Worm (Caenorhabditis elegans): ENCODE data around the gene H32C10.1.

The H32C10.1 gene

DNA sequence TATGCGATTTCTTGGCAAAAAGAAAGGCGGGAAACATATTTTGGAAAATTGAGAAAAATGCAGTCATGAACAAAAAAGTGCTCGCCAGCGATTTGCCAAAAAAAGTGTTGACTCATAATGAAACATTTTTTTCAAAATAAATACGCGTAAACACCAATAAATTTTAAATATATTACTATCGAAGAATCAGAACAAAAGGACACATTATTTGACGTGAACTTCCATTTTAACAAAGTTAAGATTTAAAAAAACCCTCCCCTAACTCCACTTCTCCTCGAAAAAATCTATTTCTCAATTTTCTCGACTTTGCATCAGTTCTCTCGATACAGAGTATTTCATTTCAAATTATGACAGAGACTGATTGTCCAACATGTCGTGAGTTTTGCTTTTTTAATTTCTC is 37.8 kb upstream of the H32C10.1 start, which contains the start of gene pck-3:
Gene pck-3, plus strand, starts transcription at position 301 of the 400 bp plus-strand sequence.
- TF ChIP-seq ham-2 (GFP tag; optimal IDR thresholded peaks at IDR 0.05) (no peak), elt-3 (tag; optimal IDR thresholded peaks at IDR 0.05) (no peak), unc-39 (tag; optimal IDR thresholded peaks at IDR 0.05) (no peak), elt-1 (tag; optimal IDR thresholded peaks at IDR 0.05; ENCODE audit: borderline replicate concordance, insufficient read depth) (no peak), ceh-83 (GFP tag; optimal IDR thresholded peaks at IDR 0.05) (no peak), sem-2 (GFP tag; optimal IDR thresholded peaks at IDR 0.05) (no peak), nhr-237 (tag; optimal IDR thresholded peaks at IDR 0.05) (no peak), bed-3 (GFP tag; optimal IDR thresholded peaks at IDR 0.05) (no peak), tbx-8 (GFP tag; optimal IDR thresholded peaks at IDR 0.05) (no peak), blmp-1 (tag; optimal IDR thresholded peaks at IDR 0.05) (no peak), mls-2 (tag; optimal IDR thresholded peaks at IDR 0.05) (no peak), ztf-11 (tag; optimal IDR thresholded peaks at IDR 0.05) (no peak), mep-1 (tag; optimal IDR thresholded peaks at IDR 0.05) (no peak), M03D4.4 (tag; optimal IDR thresholded peaks at IDR 0.05) (no peak)

ce11 chrIV:5902730-5903129 is 31.4 kb upstream of the H32C10.1 start:
- TF ChIP-seq ztf-11 (tag; optimal IDR thresholded peaks at IDR 0.05) (no peak), ces-1 (GFP tag; optimal IDR thresholded peaks at IDR 0.05) (peak; percentile 66)

- no peak for TF ChIP-seq lin-32 (GFP tag; optimal IDR thresholded peaks at IDR 0.05)
- no peak for TF ChIP-seq sptf-1 (tag; optimal IDR thresholded peaks at IDR 0.05)
- no peak for TF ChIP-seq mep-1 (tag; optimal IDR thresholded peaks at IDR 0.05)
- no peak for TF ChIP-seq nhr-76 (tag; optimal IDR thresholded peaks at IDR 0.05)
- no peak for TF ChIP-seq ceh-43 (GFP tag; optimal IDR thresholded peaks at IDR 0.05)
- no peak for TF ChIP-seq hlh-1 (tag; optimal IDR thresholded peaks at IDR 0.05)
- TF ChIP-seq ham-2 (GFP tag; optimal IDR thresholded peaks at IDR 0.05), result no peak
- TF ChIP-seq cnd-1 (tag; optimal IDR thresholded peaks at IDR 0.05), result no peak
- TF ChIP-seq nhr-2 (tag; optimal IDR thresholded peaks at IDR 0.05), result no peak
- TF ChIP-seq ceh-39 (tag; optimal IDR thresholded peaks at IDR 0.05), result no peak
- TF ChIP-seq M03D4.4 (tag; optimal IDR thresholded peaks at IDR 0.05), result no peak
- TF ChIP-seq unc-120 (tag; optimal IDR thresholded peaks at IDR 0.05; ENCODE audit: poor library complexity, severe bottlenecking), result no peak
- no peak for TF ChIP-seq zip-8 (tag; optimal IDR thresholded peaks at IDR 0.05)
- no peak for TF ChIP-seq lsy-2 (tag; optimal IDR thresholded peaks at IDR 0.05)
Observed at ce11 chrIV:5903305-5903778, 30.8 kb upstream of the H32C10.1 start, which contains the start of gene H04M03.12. Gene H04M03.12 (minus strand): TSS chrIV:5903355.

- TF ChIP-seq ces-1 (GFP tag; optimal IDR thresholded peaks at IDR 0.05) (peak; percentile 76), sem-2 (GFP tag; optimal IDR thresholded peaks at IDR 0.05) (no peak)
Observed at ce11 chrIV:5915152-5915551, 19.0 kb upstream of the H32C10.1 start.

DNA sequence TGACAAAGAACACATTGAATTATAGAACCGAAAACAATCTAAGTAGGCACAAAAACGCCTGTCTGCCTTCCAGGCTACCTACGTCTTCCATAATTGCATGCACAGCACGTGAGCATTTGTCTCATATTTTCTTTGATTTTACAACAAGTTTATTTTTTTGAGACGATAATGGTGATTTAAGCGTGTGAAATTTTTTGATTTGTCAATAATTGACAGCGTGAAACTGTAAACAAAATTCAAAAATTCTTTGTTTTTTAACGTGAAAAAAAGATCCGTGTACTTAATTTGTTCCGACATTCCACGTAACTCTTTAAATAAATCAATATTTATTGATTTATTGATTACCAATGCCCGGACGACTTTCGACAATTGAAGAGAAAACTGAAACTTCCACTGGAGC is 17.1 kb upstream of the H32C10.1 start, which contains the start of gene dhhc-13:
Gene dhhc-13, plus strand, starts transcription at position 301 of the 400 bp plus-strand sequence.
- TF ChIP-seq snpc-4 (tag; optimal IDR thresholded peaks at IDR 0.05), result no peak
- TF ChIP-seq nhr-2 (tag; optimal IDR thresholded peaks at IDR 0.05), result no peak
- TF ChIP-seq unc-39 (tag; optimal IDR thresholded peaks at IDR 0.05), result no peak
- no peak for TF ChIP-seq ceh-39 (tag; optimal IDR thresholded peaks at IDR 0.05)
- no peak for TF ChIP-seq lin-13 (tag; optimal IDR thresholded peaks at IDR 0.05)
- no peak for TF ChIP-seq hlh-1 (tag; optimal IDR thresholded peaks at IDR 0.05)
- no peak for TF ChIP-seq elt-1 (tag; optimal IDR thresholded peaks at IDR 0.05; ENCODE audit: borderline replicate concordance, insufficient read depth)
- TF ChIP-seq ces-1 (GFP tag; optimal IDR thresholded peaks at IDR 0.05), result no peak
- no peak for TF ChIP-seq bed-3 (GFP tag; optimal IDR thresholded peaks at IDR 0.05)
- TF ChIP-seq mab-5 (tag; optimal IDR thresholded peaks at IDR 0.05), result no peak
- TF ChIP-seq sptf-1 (tag; optimal IDR thresholded peaks at IDR 0.05), result no peak
- TF ChIP-seq blmp-1 (tag; optimal IDR thresholded peaks at IDR 0.05), result no peak
- TF ChIP-seq nhr-12 (tag; optimal IDR thresholded peaks at IDR 0.05), result no peak
- TF ChIP-seq nhr-76 (tag; optimal IDR thresholded peaks at IDR 0.05), result no peak
- TF ChIP-seq ham-2 (GFP tag; optimal IDR thresholded peaks at IDR 0.05), result no peak
- no peak for TF ChIP-seq ztf-11 (tag; optimal IDR thresholded peaks at IDR 0.05)
- no peak for TF ChIP-seq sem-2 (GFP tag; optimal IDR thresholded peaks at IDR 0.05)
- no peak for TF ChIP-seq lin-32 (GFP tag; optimal IDR thresholded peaks at IDR 0.05)
- TF ChIP-seq nhr-237 (tag; optimal IDR thresholded peaks at IDR 0.05), result no peak
